Worm (Caenorhabditis elegans) whole organism, L4 larva: ENCODE data around the gene C09G9.5.

Source experiments
- F37D6.2 ChIP-seq: sonication (generic microtip); optimal IDR thresholded peaks from 2 replicates; lab custom pipeline; 2016; ENCODE audit warnings: mild to moderate bottlenecking, missing genetic modification characterization, missing compliant biosample characterization
- F49E8.2 ChIP-seq: sonication (generic microtip); optimal IDR thresholded peaks from 2 replicates; lab custom pipeline; 2016; ENCODE audit warnings: missing compliant biosample characterization, mild to moderate bottlenecking, missing genetic modification characterization, borderline replicate concordance
- T20F7.1 ChIP-seq: fragments of 200-800 bp; sonication (Bioruptor generic); optimal IDR thresholded peaks from 2 replicates; lab custom pipeline; 2018; ENCODE audit warnings: mild to moderate bottlenecking, missing genetic modification characterization, missing compliant biosample characterization
- T26A8.4 ChIP-seq: fragments of 200-800 bp; sonication (Bioruptor generic); IDR thresholded peaks from 2 replicates; pipeline ENCODE4 v1.3.6; 2022; ENCODE audit warnings: missing genetic modification characterization, missing compliant biosample characterization
- Y105C5A.15 ChIP-seq: fragments of 200-800 bp; sonication (Bioruptor generic); IDR thresholded peaks from 2 replicates; pipeline ENCODE4 v1.3.6; 2022; ENCODE audit warnings: missing genetic modification characterization, missing compliant biosample characterization
- Y48G9A.11 ChIP-seq: fragments of 200-800 bp; sonication (Bioruptor generic); IDR thresholded peaks from 2 replicates; pipeline ENCODE4 v1.3.6; 2022; ENCODE audit warnings: missing genetic modification reagents, missing genetic modification characterization, missing compliant biosample characterization
- ZK337.2 ChIP-seq: fragments of 200-800 bp; sonication (Bioruptor generic); IDR thresholded peaks from 2 replicates; pipeline ENCODE4 v1.3.6; 2022; ENCODE audit warnings: missing genetic modification reagents, missing genetic modification characterization, missing compliant biosample characterization
- ZK546.5 ChIP-seq, 2 experiments: sonication (generic microtip); optimal IDR thresholded peaks; 2 replicates each; lab custom pipeline; 2017; ENCODE audit warnings: missing biosample characterization in 2 of 2, missing genetic modification characterization in 2 of 2
- aha-1 ChIP-seq: fragments of 150-350 bp; peaks from one replicate; lab custom pipeline; 2014; ENCODE audit warnings: missing biosample characterization, missing genetic modification characterization
- aly-2 ChIP-seq: sonication (generic microtip); optimal IDR thresholded peaks from 2 replicates; lab custom pipeline; 2018; ENCODE audit warnings: missing biosample characterization, missing genetic modification characterization
- ama-1 ChIP-seq: fragments of 150-350 bp; optimal IDR thresholded peaks from 2 replicates; lab custom pipeline; 2014; ENCODE audit warnings: inconsistent platforms, mixed read lengths
- attf-4 ChIP-seq: sonication (generic microtip); optimal IDR thresholded peaks from 3 replicates; lab custom pipeline; 2017; ENCODE audit warnings: missing biosample characterization, missing genetic modification characterization
- ceh-20 ChIP-seq: fragments of 200-800 bp; sonication (Bioruptor generic); IDR thresholded peaks from 2 replicates; pipeline ENCODE4 v1.3.6; 2022; ENCODE audit warnings: missing genetic modification reagents, missing genetic modification characterization, missing compliant biosample characterization
- ceh-28 ChIP-seq: fragments of 150-350 bp; optimal IDR thresholded peaks from 2 replicates; lab custom pipeline; 2014; ENCODE audit warnings: missing biosample characterization, missing genetic modification reagents, missing genetic modification characterization
- ceh-44 ChIP-seq: fragments of 200-800 bp; sonication (Bioruptor generic); IDR thresholded peaks from 2 replicates; pipeline ENCODE4 v1.3.6; 2022; ENCODE audit warnings: missing genetic modification reagents, missing genetic modification characterization, missing compliant biosample characterization
- ces-1 ChIP-seq: fragments of 150-350 bp; sonication (generic microtip); optimal IDR thresholded peaks from 4 replicates; lab custom pipeline; 2014; ENCODE audit warnings: missing biosample characterization, missing genetic modification reagents, missing genetic modification characterization
- ctbp-1 ChIP-seq: fragments of 200-800 bp; sonication (Bioruptor generic); IDR thresholded peaks from 2 replicates; pipeline ENCODE4 v1.3.6; 2022; ENCODE audit warnings: missing genetic modification reagents, missing genetic modification characterization, missing compliant biosample characterization
- daf-19 ChIP-seq: fragments of 200-800 bp; sonication (Bioruptor generic); conservative IDR thresholded peaks from 2 replicates; pipeline ENCODE4 v1.3.6; 2022; ENCODE audit warnings: missing genetic modification characterization, missing compliant biosample characterization
- daf-8 ChIP-seq: fragments of 200-800 bp; sonication (Bioruptor generic); IDR thresholded peaks from 2 replicates; pipeline ENCODE4 v1.3.6; 2022; ENCODE audit warnings: missing genetic modification characterization, missing compliant biosample characterization
- dmd-8 ChIP-seq: fragments of 200-800 bp; sonication (Bioruptor generic); IDR thresholded peaks from 2 replicates; pipeline ENCODE4 v1.3.6; 2022; ENCODE audit warnings: missing genetic modification characterization, missing compliant biosample characterization
- dve-1 ChIP-seq: sonication (generic microtip); optimal IDR thresholded peaks from 2 replicates; lab custom pipeline; 2017; ENCODE audit warnings: antibody characterized with exemption, mild to moderate bottlenecking, missing genetic modification characterization, missing compliant biosample characterization; ENCODE audit not compliant: insufficient read depth
- egl-27 ChIP-seq: sonication (generic microtip); optimal IDR thresholded peaks from 3 replicates; lab custom pipeline; 2017; ENCODE audit warnings: missing biosample characterization, missing genetic modification reagents, missing genetic modification characterization
- fkh-10 ChIP-seq: fragments of 150-350 bp; optimal IDR thresholded peaks from 2 replicates; lab custom pipeline; 2014; ENCODE audit warnings: missing biosample characterization, missing genetic modification reagents, missing genetic modification characterization
- fos-1 ChIP-seq: fragments of 150-350 bp; optimal IDR thresholded peaks from 2 replicates; lab custom pipeline; 2014; ENCODE audit warnings: missing biosample characterization, missing genetic modification characterization
- hmg-1.1 ChIP-seq: fragments of 200-800 bp; sonication (Bioruptor generic); IDR thresholded peaks from 2 replicates; pipeline ENCODE4 v1.3.6; 2022; ENCODE audit warnings: missing genetic modification reagents, missing genetic modification characterization, missing compliant biosample characterization
- jun-1 ChIP-seq: fragments of 150-350 bp; optimal IDR thresholded peaks from 2 replicates; lab custom pipeline; 2014; ENCODE audit warnings: missing biosample characterization, missing genetic modification reagents, missing genetic modification characterization
- lin-1 ChIP-seq: fragments of 200-800 bp; sonication (Bioruptor generic); IDR thresholded peaks from 2 replicates; pipeline ENCODE4 v1.3.6; 2022; ENCODE audit warnings: missing genetic modification reagents, missing genetic modification characterization, missing compliant biosample characterization
- lin-29 ChIP-seq: fragments of 200-800 bp; sonication (Bioruptor generic); IDR thresholded peaks from 2 replicates; pipeline ENCODE4 v1.3.6; 2022; ENCODE audit warnings: missing genetic modification reagents, missing genetic modification characterization, missing compliant biosample characterization
- lin-39 ChIP-seq: fragments of 150-350 bp; optimal IDR thresholded peaks from 2 replicates; lab custom pipeline; 2014; ENCODE audit warnings: missing biosample characterization, missing genetic modification reagents, missing genetic modification characterization
- lsy-2 ChIP-seq, 2 experiments: fragments of 150-350 bp in 1 of 2; sonication (generic microtip) in 1 of 2; optimal IDR thresholded peaks; 2 replicates each; lab custom pipeline; 2014 to 2017; ENCODE audit warnings: missing biosample characterization in 2 of 2, missing genetic modification characterization in 2 of 2
- mxl-2 ChIP-seq: fragments of 200-800 bp; sonication (Bioruptor generic); conservative IDR thresholded peaks from 2 replicates; pipeline ENCODE4 v1.3.6; 2022; ENCODE audit warnings: missing genetic modification reagents, missing genetic modification characterization, missing compliant biosample characterization
- nhr-237 ChIP-seq: sonication (generic microtip); optimal IDR thresholded peaks from 2 replicates; lab custom pipeline; 2017; ENCODE audit warnings: missing biosample characterization, missing genetic modification characterization
- nhr-25 ChIP-seq: sonication (generic microtip); optimal IDR thresholded peaks from 2 replicates; lab custom pipeline; 2017; ENCODE audit warnings: missing genetic modification characterization, mild to moderate bottlenecking, missing compliant biosample characterization, antibody characterized with exemption, moderate library complexity, borderline replicate concordance; ENCODE audit not compliant: insufficient read depth
- nhr-28 ChIP-seq: fragments of 150-350 bp; optimal IDR thresholded peaks from 2 replicates; lab custom pipeline; 2014; ENCODE audit warnings: missing biosample characterization, missing genetic modification characterization
- nhr-41 ChIP-seq: fragments of 200-800 bp; sonication (Bioruptor generic); IDR thresholded peaks from 2 replicates; pipeline ENCODE4 v1.3.6; 2022; ENCODE audit warnings: missing genetic modification reagents, missing genetic modification characterization, missing compliant biosample characterization
- nhr-76 ChIP-seq: fragments of 150-350 bp; optimal IDR thresholded peaks from 2 replicates; lab custom pipeline; 2014; ENCODE audit warnings: missing biosample characterization, missing genetic modification characterization
- nhr-77 ChIP-seq: fragments of 150-350 bp; optimal IDR thresholded peaks from 2 replicates; lab custom pipeline; 2014; ENCODE audit warnings: missing biosample characterization, missing genetic modification characterization
- sdz-12 ChIP-seq: fragments of 200-800 bp; sonication (Bioruptor generic); optimal IDR thresholded peaks from 2 replicates; lab custom pipeline; 2018; ENCODE audit warnings: mild to moderate bottlenecking, missing genetic modification characterization, missing compliant biosample characterization
- skn-1 ChIP-seq: fragments of 150-350 bp; optimal IDR thresholded peaks from 2 replicates; lab custom pipeline; 2014; ENCODE audit warnings: missing biosample characterization, missing genetic modification characterization
- snpc-4 ChIP-seq: fragments of 150-350 bp; optimal IDR thresholded peaks from 2 replicates; lab custom pipeline; 2014; ENCODE audit warnings: missing biosample characterization, missing genetic modification characterization
- unc-130 ChIP-seq: sonication (generic microtip); optimal IDR thresholded peaks from 2 replicates; lab custom pipeline; 2016; ENCODE audit warnings: missing genetic modification reagents, missing genetic modification characterization, missing compliant biosample characterization
- unc-39 ChIP-seq: sonication (generic microtip); optimal IDR thresholded peaks from 2 replicates; lab custom pipeline; 2017; ENCODE audit warnings: missing biosample characterization, missing genetic modification characterization
- vab-7 ChIP-seq: fragments of 200-800 bp; sonication (Bioruptor generic); IDR thresholded peaks from 2 replicates; pipeline ENCODE4 v1.3.6; 2022; ENCODE audit warnings: missing genetic modification reagents, missing genetic modification characterization, missing compliant biosample characterization
- zag-1 ChIP-seq: fragments of 150-350 bp; optimal IDR thresholded peaks from 2 replicates; lab custom pipeline; 2014; ENCODE audit warnings: missing biosample characterization, missing genetic modification characterization
- zfp-2 ChIP-seq: sonication (generic microtip); optimal IDR thresholded peaks from 2 replicates; lab custom pipeline; 2016; ENCODE audit warnings: mild to moderate bottlenecking, missing genetic modification characterization, missing compliant biosample characterization
- zfp-3 ChIP-seq: fragments of 200-800 bp; sonication (Bioruptor generic); conservative IDR thresholded peaks from 2 replicates; pipeline ENCODE4 v1.3.6; 2022; ENCODE audit warnings: missing genetic modification reagents, missing genetic modification characterization, missing compliant biosample characterization
- zip-2 ChIP-seq: fragments of 150-350 bp; optimal IDR thresholded peaks from 2 replicates; lab custom pipeline; 2014; ENCODE audit warnings: missing biosample characterization, missing genetic modification characterization
- ztf-11 ChIP-seq: fragments of 150-350 bp; optimal IDR thresholded peaks from 2 replicates; lab custom pipeline; 2014; ENCODE audit warnings: missing biosample characterization, missing genetic modification characterization
- ztf-7 ChIP-seq: fragments of 150-350 bp; optimal IDR thresholded peaks from 2 replicates; lab custom pipeline; 2014; ENCODE audit warnings: missing biosample characterization, missing genetic modification characterization

Gene C09G9.5

DNA sequence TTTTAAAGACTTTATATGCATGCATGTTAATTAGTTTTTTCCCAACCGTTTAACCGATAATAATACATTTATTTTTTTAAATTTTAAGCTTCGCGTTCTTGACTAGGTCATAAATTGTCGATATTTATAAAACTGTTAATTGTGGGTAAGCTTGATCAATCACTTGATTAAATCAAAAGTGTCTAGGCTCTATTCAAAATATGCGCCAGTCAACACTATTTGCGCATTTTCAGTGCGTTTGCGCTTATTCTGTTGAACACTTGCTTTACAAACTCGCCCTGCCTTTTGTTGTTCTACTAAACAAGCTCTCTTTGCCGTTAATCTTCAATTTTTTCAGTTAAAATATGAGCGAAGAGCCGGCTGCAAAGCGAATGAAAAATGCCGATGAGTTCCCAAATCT is 4.8 kb downstream of the C09G9.5 start, which contains the start of gene spr-2 (continued):
- peak; percentile 35 for TF ChIP-seq F37D6.2 (tag; lab: Kevin White, UChicago)

DNA sequence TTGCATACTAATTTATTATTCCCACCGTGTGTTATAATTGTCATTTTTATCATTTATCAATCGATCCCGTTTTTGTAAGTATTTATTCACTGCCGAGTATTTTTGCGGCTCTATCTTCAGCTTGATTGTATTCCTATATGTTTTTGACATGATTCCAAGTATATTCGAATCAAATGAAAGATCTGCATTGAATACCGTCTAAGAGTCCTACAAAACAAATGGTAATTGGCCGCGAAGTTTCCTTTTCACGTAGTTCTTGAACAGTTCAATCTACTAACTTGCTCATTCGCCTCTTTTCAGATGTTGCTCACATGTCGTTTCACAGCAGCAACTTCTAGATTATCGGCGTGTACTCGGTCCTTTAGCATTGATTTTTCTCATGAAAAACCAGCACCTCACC is 6.2 kb downstream of the C09G9.5 start, which contains the start of gene C27B7.2:
Gene C27B7.2 (plus strand): TSS at position 301 of the 400 bp plus-strand sequence.
- TF ChIP-seq aha-1 (tag; lab: Kevin White, UChicago) (peak; percentile 43), dmd-8 (GFP tag; lab: Robert Waterston, UW) (0 out of 2 replicates have a peak, but pooled peaks have one; percentile 30), nhr-77 (tag; lab: Kevin White, UChicago) (no peak), nhr-28 (no peak), T26A8.4 (0 out of 2 replicates have a peak, but pooled peaks have one; percentile 25), Y48G9A.11 (GFP tag; lab: Robert Waterston, UW) (peak; percentile 46; the same call in 1 of the 2 replicates)

DNA sequence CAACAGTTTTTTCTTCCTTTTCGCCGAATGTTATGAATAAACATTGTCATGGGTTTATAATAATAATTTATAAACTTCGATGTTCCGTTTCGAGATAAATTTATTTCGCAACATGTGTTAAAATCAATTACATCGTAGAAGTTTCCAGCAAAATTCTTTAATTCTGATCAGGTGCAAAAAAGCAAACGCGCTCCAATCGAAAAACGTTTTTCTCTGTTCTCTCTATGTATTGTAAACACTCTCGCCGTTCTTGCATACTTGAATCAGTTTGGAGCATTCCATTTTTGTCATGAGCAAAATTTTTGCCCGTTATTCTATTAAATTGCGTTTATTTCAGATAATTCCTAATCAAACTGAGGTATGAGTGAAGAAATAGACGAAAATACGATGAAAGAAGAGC is 7.4 kb downstream of the C09G9.5 start, which contains the start of gene rad-54.L2:
Gene rad-54.L2 (plus strand): TSS at position 332 of the 400 bp plus-strand sequence.
- TF ChIP-seq zfp-2 (tag; lab: Kevin White, UChicago) = no peak
- no peak for TF ChIP-seq ceh-28
- TF ChIP-seq skn-1 (tag; lab: Kevin White, UChicago) = no peak
- TF ChIP-seq ZK546.5 (tag; optimal IDR thresholded peaks at IDR 0.05; lab: Kevin White, UChicago) = no peak
- no peak for TF ChIP-seq Y105C5A.15 (GFP tag; lab: Robert Waterston, UW)
- no peak for TF ChIP-seq fos-1 (tag; lab: Kevin White, UChicago)
- TF ChIP-seq fkh-10 (GFP tag; lab: Kevin White, UChicago) = peak; percentile 1
- TF ChIP-seq ZK337.2 (GFP tag; lab: Robert Waterston, UW) = no peak
- TF ChIP-seq ztf-11 (tag; lab: Kevin White, UChicago) = no peak
- no peak for TF ChIP-seq ceh-20 (GFP tag; lab: Robert Waterston, UW)
- no peak for TF ChIP-seq nhr-76 (tag; lab: Kevin White, UChicago)
- TF ChIP-seq aly-2 = no peak
- TF ChIP-seq ctbp-1 (GFP tag; lab: Robert Waterston, UW) = no peak
- no peak for TF ChIP-seq unc-39 (tag; lab: Kevin White, UChicago)
- no peak for TF ChIP-seq F37D6.2 (tag; lab: Kevin White, UChicago)
- TF ChIP-seq F49E8.2 (tag; lab: Kevin White, UChicago) = no peak
- TF ChIP-seq vab-7 (GFP tag; lab: Robert Waterston, UW) = no peak
- TF ChIP-seq ama-1 (lab: Kevin White, UChicago) = peak; percentile 72
- no peak for TF ChIP-seq ceh-44 (GFP tag; lab: Robert Waterston, UW)
- TF ChIP-seq T20F7.1 (GFP tag; lab: Kevin White, UChicago) = peak; percentile 77
- TF ChIP-seq dmd-8 (GFP tag; lab: Robert Waterston, UW) = no peak
- peak; percentile 81 for TF ChIP-seq dve-1 (tag; lab: Kevin White, UChicago)
- no peak for TF ChIP-seq sdz-12 (GFP tag; lab: Kevin White, UChicago)
- peak; percentile 24 for TF ChIP-seq unc-130 (GFP tag; lab: Kevin White, UChicago)
- TF ChIP-seq daf-19 (GFP tag; lab: Robert Waterston, UW) = no peak
- TF ChIP-seq lin-39 (tag; lab: Kevin White, UChicago) = no peak
- no peak for TF ChIP-seq nhr-41 (GFP tag; lab: Robert Waterston, UW)
- TF ChIP-seq daf-8 (GFP tag; lab: Robert Waterston, UW) = no peak
- TF ChIP-seq zag-1 (tag; lab: Kevin White, UChicago) = no peak
- TF ChIP-seq jun-1 (tag; lab: Kevin White, UChicago) = no peak
- TF ChIP-seq lsy-2 (tag; optimal IDR thresholded peaks at IDR 0.05; lab: Kevin White, UChicago) = peak in 1 of 2 experiments; percentile 82
- no peak for TF ChIP-seq aha-1 (tag; lab: Kevin White, UChicago)
- no peak for TF ChIP-seq zip-2 (tag; lab: Kevin White, UChicago)
- TF ChIP-seq zfp-3 (GFP tag; lab: Robert Waterston, UW) = no peak
- no peak for TF ChIP-seq attf-4 (tag; lab: Kevin White, UChicago)
- TF ChIP-seq snpc-4 (tag; lab: Kevin White, UChicago) = no peak
- no peak for TF ChIP-seq mxl-2 (GFP tag; lab: Robert Waterston, UW)
- no peak for TF ChIP-seq hmg-1.1 (GFP tag; lab: Robert Waterston, UW)
- TF ChIP-seq nhr-25 (tag; lab: Kevin White, UChicago) = no peak
- TF ChIP-seq lin-1 (GFP tag; lab: Robert Waterston, UW) = no peak
- TF ChIP-seq egl-27 (tag; lab: Kevin White, UChicago) = no peak
- no peak for TF ChIP-seq T26A8.4
- TF ChIP-seq ztf-7 = peak; percentile 5
- no peak for TF ChIP-seq ces-1 (GFP tag; lab: Kevin White, UChicago)
- TF ChIP-seq lin-29 (GFP tag; lab: Robert Waterston, UW) = no peak
- TF ChIP-seq nhr-237 (tag; lab: Kevin White, UChicago) = no peak
